Worm (Caenorhabditis elegans) whole organism, mixed stage, embryonic: Measurements from ENCODE around the gene F10E7.6.
"Not testable (repeated sequence)": the region's sequence is repeated elsewhere in the genome, so short reads cannot be mapped to it uniquely, and the experiment has no call there.

Experiments used
- M03D4.4 ChIP-seq: sonication (generic microtip); optimal IDR thresholded peaks from 2 replicates; lab custom pipeline; 2017; ENCODE audit warnings: mild to moderate bottlenecking, missing genetic modification characterization, missing compliant biosample characterization
- bed-3 ChIP-seq: fragments of 200-800 bp; sonication (Bioruptor generic); optimal IDR thresholded peaks from 3 replicates; lab custom pipeline; 2018; ENCODE audit warnings: mild to moderate bottlenecking, missing genetic modification characterization, moderate library complexity, missing compliant biosample characterization
- blmp-1 ChIP-seq: fragments of 150-350 bp; optimal IDR thresholded peaks from 2 replicates; lab custom pipeline; 2014; ENCODE audit warnings: missing biosample characterization, missing genetic modification characterization
- ceh-39 ChIP-seq: fragments of 150-350 bp; optimal IDR thresholded peaks from 2 replicates; lab custom pipeline; 2014; ENCODE audit warnings: missing biosample characterization, missing genetic modification characterization
- ceh-43 ChIP-seq: fragments of 200-800 bp; sonication (Bioruptor generic); optimal IDR thresholded peaks from 2 replicates; lab custom pipeline; 2018; ENCODE audit warnings: mild to moderate bottlenecking, missing genetic modification characterization, moderate library complexity, missing compliant biosample characterization
- ceh-83 ChIP-seq: fragments of 200-800 bp; sonication (Bioruptor generic); optimal IDR thresholded peaks from 2 replicates; lab custom pipeline; 2018; ENCODE audit warnings: mild to moderate bottlenecking, missing genetic modification characterization, missing compliant biosample characterization
- ces-1 ChIP-seq: fragments of 150-350 bp; optimal IDR thresholded peaks from 2 replicates; lab custom pipeline; 2014; ENCODE audit warnings: missing biosample characterization, missing genetic modification reagents, missing genetic modification characterization
- cnd-1 ChIP-seq: fragments of 200-800 bp; sonication (Bioruptor generic); optimal IDR thresholded peaks from 2 replicates; lab custom pipeline; 2018; ENCODE audit warnings: mild to moderate bottlenecking, missing genetic modification characterization, missing compliant biosample characterization
- elt-1 ChIP-seq: sonication (generic microtip); optimal IDR thresholded peaks from 2 replicates; lab custom pipeline; 2017; ENCODE audit warnings: missing genetic modification characterization, mild to moderate bottlenecking, missing compliant biosample characterization, antibody characterized with exemption, moderate library complexity, borderline replicate concordance; ENCODE audit not compliant: insufficient read depth
- flh-1 ChIP-seq: fragments of 200-800 bp; sonication (Bioruptor generic); optimal IDR thresholded peaks from 2 replicates; lab custom pipeline; 2018; ENCODE audit warnings: mild to moderate bottlenecking, missing genetic modification characterization, moderate library complexity, missing compliant biosample characterization
- ham-2 ChIP-seq: fragments of 200-800 bp; sonication (Bioruptor generic); optimal IDR thresholded peaks from 2 replicates; lab custom pipeline; 2018; ENCODE audit warnings: mild to moderate bottlenecking, missing genetic modification characterization, missing compliant biosample characterization
- lin-13 ChIP-seq: fragments of 150-350 bp; optimal IDR thresholded peaks from 2 replicates; lab custom pipeline; 2014; ENCODE audit warnings: missing biosample characterization, missing genetic modification characterization
- lin-32 ChIP-seq: fragments of 200-800 bp; sonication (Bioruptor generic); optimal IDR thresholded peaks from 2 replicates; lab custom pipeline; 2018; ENCODE audit warnings: mild to moderate bottlenecking, missing genetic modification characterization, missing compliant biosample characterization
- lsy-2 ChIP-seq: fragments of 150-350 bp; optimal IDR thresholded peaks from 2 replicates; lab custom pipeline; 2014; ENCODE audit warnings: missing biosample characterization, missing genetic modification characterization
- mab-5 ChIP-seq: fragments of 150-350 bp; optimal IDR thresholded peaks from 2 replicates; lab custom pipeline; 2014; ENCODE audit warnings: missing biosample characterization, missing genetic modification characterization
- mep-1 ChIP-seq: fragments of 150-350 bp; optimal IDR thresholded peaks from 2 replicates; lab custom pipeline; 2017; ENCODE audit warnings: missing biosample characterization, missing genetic modification reagents, missing genetic modification characterization, inconsistent platforms
- mls-2 ChIP-seq: sonication (generic microtip); optimal IDR thresholded peaks from 2 replicates; lab custom pipeline; 2016; ENCODE audit warnings: mild to moderate bottlenecking, missing genetic modification characterization, moderate library complexity, missing compliant biosample characterization
- nhr-12 ChIP-seq: fragments of 150-350 bp; optimal IDR thresholded peaks from 2 replicates; lab custom pipeline; 2014; ENCODE audit warnings: missing biosample characterization, missing genetic modification characterization
- nhr-2 ChIP-seq: fragments of 150-350 bp; optimal IDR thresholded peaks from 2 replicates; lab custom pipeline; 2014; ENCODE audit warnings: missing biosample characterization, missing genetic modification characterization
- nhr-237 ChIP-seq: fragments of 150-350 bp; optimal IDR thresholded peaks from 2 replicates; lab custom pipeline; 2014; ENCODE audit warnings: missing biosample characterization, missing genetic modification characterization
- nhr-76 ChIP-seq: sonication (generic microtip); optimal IDR thresholded peaks from 2 replicates; lab custom pipeline; 2017; ENCODE audit warnings: missing biosample characterization, missing genetic modification characterization
- snpc-4 ChIP-seq: fragments of 150-350 bp; optimal IDR thresholded peaks from 2 replicates; lab custom pipeline; 2014; ENCODE audit warnings: missing biosample characterization, missing genetic modification characterization
- sptf-1 ChIP-seq: sonication (generic microtip); optimal IDR thresholded peaks from 2 replicates; lab custom pipeline; 2017; ENCODE audit warnings: mild to moderate bottlenecking, missing genetic modification characterization, moderate library complexity, missing compliant biosample characterization
- tbx-8 ChIP-seq: fragments of 200-800 bp; sonication (Bioruptor generic); optimal IDR thresholded peaks from 2 replicates; lab custom pipeline; 2018; ENCODE audit warnings: mild to moderate bottlenecking, missing genetic modification characterization, moderate library complexity, missing compliant biosample characterization
- unc-120 ChIP-seq: sonication (generic microtip); optimal IDR thresholded peaks from 2 replicates; lab custom pipeline; 2017; ENCODE audit warnings: missing genetic modification characterization, missing compliant biosample characterization; ENCODE audit not compliant: poor library complexity, severe bottlenecking
- unc-39 ChIP-seq: fragments of 150-350 bp; optimal IDR thresholded peaks from 2 replicates; lab custom pipeline; 2014; ENCODE audit warnings: missing biosample characterization, missing genetic modification characterization
- unc-62 ChIP-seq: fragments of 150-350 bp; optimal IDR thresholded peaks from 2 replicates; lab custom pipeline; 2014; ENCODE audit warnings: missing biosample characterization, missing genetic modification reagents, missing genetic modification characterization
- zip-8 ChIP-seq: fragments of 150-350 bp; optimal IDR thresholded peaks from 2 replicates; lab custom pipeline; 2014; ENCODE audit warnings: missing biosample characterization, missing genetic modification characterization

The F10E7.6 gene

ce11 chrII:7072590-7073536 is 40.0 kb upstream of the F10E7.6 start (continued):
- no peak for TF ChIP-seq unc-39 (tag; lab: Kevin White, UChicago)
- TF ChIP-seq ceh-83 (GFP tag; lab: Kevin White, UChicago), result no peak
- TF ChIP-seq bed-3 (GFP tag; lab: Kevin White, UChicago), result no peak
- TF ChIP-seq zip-8 (tag; lab: Kevin White, UChicago), result no peak

DNA sequence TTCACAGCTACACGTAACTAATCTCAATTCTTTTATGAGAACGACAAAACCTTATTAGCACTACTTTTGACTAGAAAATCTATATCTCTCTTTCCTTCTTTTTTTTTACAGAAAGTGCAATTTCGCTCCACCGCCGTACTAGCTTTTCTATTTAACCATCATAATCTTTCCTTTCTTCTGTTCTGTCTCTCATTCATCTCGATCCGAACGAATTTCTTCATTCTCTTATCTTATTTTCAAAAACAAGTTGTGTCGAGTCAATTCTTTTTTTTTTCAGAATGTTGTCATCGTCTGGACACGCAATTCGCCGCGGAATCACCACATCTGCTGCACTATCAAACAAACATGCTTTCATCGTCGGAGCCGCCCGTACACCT is 39.4 kb upstream of the F10E7.6 start, which contains the start of gene kat-1:
Gene kat-1, plus strand, starts transcription at position 278 of the 377 bp plus-strand sequence.
- TF ChIP-seq nhr-12 (no peak), unc-120 (tag; lab: Kevin White, UChicago) (no peak), snpc-4 (tag; lab: Kevin White, UChicago) (no peak), lsy-2 (tag; lab: Kevin White, UChicago) (no peak), ceh-83 (GFP tag; lab: Kevin White, UChicago) (no peak), nhr-76 (tag; lab: Kevin White, UChicago) (no peak), blmp-1 (no peak), ham-2 (GFP tag; lab: Kevin White, UChicago) (no peak), mls-2 (tag; lab: Kevin White, UChicago) (no peak), cnd-1 (no peak), M03D4.4 (no peak), flh-1 (GFP tag; lab: Kevin White, UChicago) (no peak), lin-32 (GFP tag; lab: Kevin White, UChicago) (no peak)

DNA sequence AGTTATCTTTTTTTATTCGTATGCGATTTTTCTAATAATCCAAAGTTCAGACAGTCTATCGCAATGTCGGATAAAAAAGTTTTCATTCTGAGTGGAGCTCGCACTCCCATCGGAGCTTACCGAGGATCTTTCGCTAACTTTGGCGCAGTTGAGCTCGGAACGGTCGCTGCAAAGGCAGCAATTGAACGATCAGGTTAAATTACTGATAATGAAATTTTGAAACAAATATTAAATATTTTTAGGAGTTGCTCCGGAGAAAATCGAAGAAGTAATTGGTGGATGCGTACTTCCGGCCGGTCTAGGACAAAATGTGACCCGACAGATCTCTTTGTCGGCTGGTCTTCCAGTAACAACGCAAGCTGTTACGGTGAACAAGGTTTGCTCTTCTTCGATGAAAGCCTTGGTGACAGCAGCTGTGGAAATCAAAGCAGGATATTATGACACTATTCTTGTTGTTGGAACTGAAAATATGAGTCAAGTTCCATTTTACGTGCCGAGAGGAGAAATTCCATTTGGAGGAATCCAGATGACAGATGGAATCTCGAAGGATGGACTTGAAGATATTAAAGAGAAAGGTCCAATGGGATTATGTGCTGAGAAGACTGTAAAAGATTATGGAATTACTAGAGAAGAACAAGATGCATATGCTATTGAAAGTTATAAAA is 37.2 kb upstream of the F10E7.6 start, which contains the start of gene T02G5.7:
Gene T02G5.7, plus strand, starts transcription at position 51 of the 665 bp plus-strand sequence.
- no peak for TF ChIP-seq elt-1 (tag; lab: Kevin White, UChicago)
- TF ChIP-seq mab-5, result no peak
- no peak for TF ChIP-seq nhr-12

DNA sequence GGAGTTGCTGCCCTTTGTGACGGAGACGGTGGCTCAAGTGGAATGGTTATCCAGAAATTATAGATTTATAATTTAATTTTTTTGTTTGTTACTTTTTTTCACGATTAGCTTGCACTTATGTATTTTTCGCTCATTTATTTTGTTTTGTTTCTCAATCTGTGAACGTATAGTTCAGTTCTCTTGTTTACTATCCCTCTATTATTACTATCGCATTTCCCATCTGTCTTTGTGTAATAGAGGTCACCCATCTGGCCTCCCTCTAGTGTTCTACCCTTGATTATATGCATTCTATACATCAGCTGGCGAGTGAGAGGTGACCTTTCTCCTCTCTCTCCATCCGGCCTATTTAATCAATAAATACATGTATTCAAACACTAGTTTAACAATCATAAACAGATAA is 28.9 kb upstream of the F10E7.6 start, which contains the start of the genes T02G5.14 and T02G5.15:
Gene T02G5.14, plus strand, starts transcription at position 301 of the 400 bp plus-strand sequence.
Gene T02G5.15, plus strand, starts transcription at position 301 of the 400 bp plus-strand sequence.
- not testable (repeated sequence) for TF ChIP-seq flh-1 (GFP tag; lab: Kevin White, UChicago); elt-1 (tag; lab: Kevin White, UChicago); snpc-4 (tag; lab: Kevin White, UChicago)

DNA sequence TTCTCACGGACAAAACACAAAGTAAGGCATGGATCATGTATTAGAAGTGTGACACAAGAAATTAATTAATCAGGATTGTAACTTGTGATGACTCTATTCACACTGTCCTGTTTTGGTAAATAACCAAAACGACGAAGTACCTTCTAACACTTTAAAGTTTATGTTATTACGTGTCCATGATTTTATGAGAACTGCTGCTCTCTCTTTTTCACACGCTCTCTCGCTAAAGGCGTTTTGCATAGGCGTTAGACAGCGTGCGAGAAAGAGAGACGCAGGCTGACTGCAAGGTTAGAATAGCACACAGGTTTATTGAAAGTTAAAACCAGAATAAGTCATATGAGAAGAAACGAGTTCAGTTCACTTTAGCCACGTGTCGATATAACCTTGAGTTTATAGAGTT is 22.8 kb upstream of the F10E7.6 start:
- no peak for TF ChIP-seq bed-3 (GFP tag; lab: Kevin White, UChicago)
- TF ChIP-seq ces-1 (GFP tag; lab: Kevin White, UChicago), result peak; percentile 9

- TF ChIP-seq zip-8 (tag; lab: Kevin White, UChicago) (peak; percentile 93), unc-120 (tag; lab: Kevin White, UChicago) (no peak), nhr-2 (tag; lab: Kevin White, UChicago) (peak; percentile 78), cnd-1 (peak; percentile 21), ceh-39 (tag; lab: Kevin White, UChicago) (no peak), mls-2 (tag; lab: Kevin White, UChicago) (no peak)
Measured at ce11 chrII:7090852-7091251, 22.0 kb upstream of the F10E7.6 start.

ce11 chrII:7093339-7093821 is 19.5 kb upstream of the F10E7.6 start, which contains the start of gene T02G5.3:
T02G5.3 (plus strand) TSS chrII:7093389.
- TF ChIP-seq ceh-43 (GFP tag; lab: Kevin White, UChicago), result no peak
- TF ChIP-seq ceh-83 (GFP tag; lab: Kevin White, UChicago), result no peak
- TF ChIP-seq mep-1 (tag; lab: Kevin White, UChicago), result no peak
- TF ChIP-seq nhr-12, result no peak
- TF ChIP-seq M03D4.4, result no peak
- no peak for TF ChIP-seq nhr-237 (tag; lab: Kevin White, UChicago)
- TF ChIP-seq lin-13, result no peak
- no peak for TF ChIP-seq bed-3 (GFP tag; lab: Kevin White, UChicago)
- no peak for TF ChIP-seq unc-62 (GFP tag; lab: Kevin White, UChicago)
- no peak for TF ChIP-seq sptf-1 (tag; lab: Kevin White, UChicago)
- TF ChIP-seq ces-1 (GFP tag; lab: Kevin White, UChicago), result no peak
- no peak for TF ChIP-seq snpc-4 (tag; lab: Kevin White, UChicago)
- TF ChIP-seq tbx-8 (GFP tag; lab: Kevin White, UChicago), result no peak
- TF ChIP-seq mab-5, result no peak
- TF ChIP-seq zip-8 (tag; lab: Kevin White, UChicago), result no peak
- no peak for TF ChIP-seq ceh-39 (tag; lab: Kevin White, UChicago)
- TF ChIP-seq blmp-1, result no peak
